Worm (Caenorhabditis elegans) whole organism, young adult: ENCODE measurements around the gene Y110A2AR.1.

ENCODE experiments used
- C17E4.6 ChIP-seq: fragments of 200-800 bp; sonication (Bioruptor generic); IDR thresholded peaks from 2 replicates; pipeline ENCODE4 v1.3.6; 2022; ENCODE audit warnings: missing genetic modification reagents, missing genetic modification characterization, missing compliant biosample characterization
- D2030.7 ChIP-seq: fragments of 200-800 bp; sonication (Bioruptor generic); IDR thresholded peaks from 2 replicates; pipeline ENCODE4 v1.3.6; 2022; ENCODE audit warnings: missing genetic modification reagents, missing genetic modification characterization, missing compliant biosample characterization
- F49E8.2 ChIP-seq: sonication (generic microtip); optimal IDR thresholded peaks from 3 replicates; lab custom pipeline; 2017; ENCODE audit warnings: missing genetic modification characterization, mild to moderate bottlenecking, missing compliant biosample characterization, antibody characterized with exemption, moderate library complexity; ENCODE audit not compliant: insufficient read depth
- F57C9.4 ChIP-seq: sonication (generic microtip); optimal IDR thresholded peaks from 2 replicates; lab custom pipeline; 2017; ENCODE audit warnings: mild to moderate bottlenecking, missing genetic modification characterization, missing compliant biosample characterization
- K12H6.12 ChIP-seq: fragments of 200-800 bp; sonication (Bioruptor generic); optimal IDR thresholded peaks from 2 replicates; lab custom pipeline; 2018; ENCODE audit warnings: mild to moderate bottlenecking, missing genetic modification characterization, missing compliant biosample characterization
- Y79H2A.3 ChIP-seq: fragments of 200-800 bp; sonication (Bioruptor generic); conservative IDR thresholded peaks from 2 replicates; pipeline ENCODE4 v1.3.6; 2022; ENCODE audit warnings: missing genetic modification reagents, missing genetic modification characterization, missing compliant biosample characterization
- Y95B8A.8 ChIP-seq: fragments of 200-800 bp; sonication (Bioruptor generic); IDR thresholded peaks from 2 replicates; pipeline ENCODE4 v1.3.6; 2022; ENCODE audit warnings: missing genetic modification reagents, missing genetic modification characterization, missing compliant biosample characterization
- ama-1 ChIP-seq, 3 experiments: fragments of 150-350 bp in 1 of 3; sonication (generic microtip) in 2 of 3; optimal IDR thresholded peaks; 2 replicates each; lab custom pipeline; 2014 to 2018; ENCODE audit warnings: missing biosample characterization in 2 of 3, missing genetic modification characterization in 2 of 3, missing genetic modification reagents in 2 of 3
- aptf-2 ChIP-seq: fragments of 200-800 bp; sonication (Bioruptor generic); conservative IDR thresholded peaks from 2 replicates; pipeline ENCODE4 v1.3.6; 2022; ENCODE audit warnings: missing genetic modification reagents, missing genetic modification characterization, missing compliant biosample characterization
- aptf-3 ChIP-seq: fragments of 200-800 bp; sonication (Bioruptor generic); IDR thresholded peaks from 2 replicates; pipeline ENCODE4 v1.3.6; 2022; ENCODE audit warnings: missing genetic modification characterization, missing compliant biosample characterization
- atf-7 ChIP-seq: sonication (generic microtip); optimal IDR thresholded peaks from 2 replicates; lab custom pipeline; 2017; ENCODE audit warnings: mild to moderate bottlenecking, missing genetic modification characterization, missing compliant biosample characterization
- attf-3 ChIP-seq: fragments of 200-800 bp; sonication (Bioruptor generic); conservative IDR thresholded peaks from 2 replicates; pipeline ENCODE4 v1.3.6; 2022; ENCODE audit warnings: missing genetic modification reagents, missing genetic modification characterization, missing compliant biosample characterization
- attf-6 ChIP-seq: fragments of 200-800 bp; sonication (Bioruptor generic); IDR thresholded peaks from 2 replicates; pipeline ENCODE4 v1.3.6; 2022; ENCODE audit warnings: missing genetic modification reagents, missing genetic modification characterization, missing compliant biosample characterization
- ccch-3 ChIP-seq: fragments of 200-800 bp; sonication (Bioruptor generic); optimal IDR thresholded peaks from 2 replicates; lab custom pipeline; 2018; ENCODE audit warnings: mild to moderate bottlenecking, missing genetic modification characterization, missing compliant biosample characterization
- ceh-40 ChIP-seq: fragments of 200-800 bp; sonication (Bioruptor generic); IDR thresholded peaks from 2 replicates; pipeline ENCODE4 v1.3.6; 2022; ENCODE audit warnings: missing genetic modification characterization, missing compliant biosample characterization
- dox-1 ChIP-seq: fragments of 200-800 bp; sonication (Bioruptor generic); IDR thresholded peaks from 2 replicates; pipeline ENCODE4 v1.3.6; 2022; ENCODE audit warnings: missing genetic modification reagents, missing genetic modification characterization, missing compliant biosample characterization
- efl-1 ChIP-seq: fragments of 150-350 bp; optimal IDR thresholded peaks from 2 replicates; lab custom pipeline; 2014; ENCODE audit warnings: missing biosample characterization, missing genetic modification reagents, missing genetic modification characterization
- egrh-3 ChIP-seq: fragments of 200-800 bp; sonication (Bioruptor generic); IDR thresholded peaks from 2 replicates; pipeline ENCODE4 v1.3.6; 2022; ENCODE audit warnings: missing genetic modification reagents, missing genetic modification characterization, missing compliant biosample characterization
- ets-4 ChIP-seq: fragments of 200-800 bp; sonication (Bioruptor generic); optimal IDR thresholded peaks from 2 replicates; lab custom pipeline; 2018; ENCODE audit warnings: mild to moderate bottlenecking, missing genetic modification characterization, missing compliant biosample characterization
- hlh-26 ChIP-seq: fragments of 200-800 bp; sonication (Bioruptor generic); conservative IDR thresholded peaks from 2 replicates; pipeline ENCODE4 v1.3.6; 2022; ENCODE audit warnings: missing genetic modification reagents, missing genetic modification characterization, missing compliant biosample characterization
- hmg-1.2 ChIP-seq: fragments of 200-800 bp; sonication (Bioruptor generic); IDR thresholded peaks from 2 replicates; pipeline ENCODE4 v1.3.6; 2022; ENCODE audit warnings: missing genetic modification reagents, missing genetic modification characterization, missing compliant biosample characterization
- hmg-20 ChIP-seq: fragments of 200-800 bp; sonication (Bioruptor generic); IDR thresholded peaks from 2 replicates; pipeline ENCODE4 v1.3.6; 2022; ENCODE audit warnings: missing genetic modification reagents, missing genetic modification characterization, missing compliant biosample characterization
- hrde-1 ChIP-seq: sonication (generic microtip); optimal IDR thresholded peaks from 2 replicates; lab custom pipeline; 2016; ENCODE audit warnings: missing genetic modification characterization, mild to moderate bottlenecking, missing compliant biosample characterization, moderate library complexity, missing genotype, missing genetic modification reagents, borderline replicate concordance
- lag-1 ChIP-seq: fragments of 200-800 bp; sonication (Bioruptor generic); IDR thresholded peaks from 2 replicates; pipeline ENCODE4 v1.3.6; 2022; ENCODE audit warnings: missing genetic modification reagents, missing genetic modification characterization, missing compliant biosample characterization
- let-607 ChIP-seq, 2 experiments: fragments of 200-800 bp in 1 of 2; sonication (Bioruptor generic) in 1 of 2; sonication (generic microtip) in 1 of 2; optimal IDR thresholded peaks; 2 replicates each; lab custom pipeline; 2016 to 2018; ENCODE audit warnings: mild to moderate bottlenecking in 2 of 2, missing compliant biosample characterization in 2 of 2, missing genetic modification characterization in 2 of 2, moderate library complexity in 2 of 2, missing genotype in 1 of 2
- lin-26 ChIP-seq: fragments of 200-800 bp; sonication (Bioruptor generic); IDR thresholded peaks from 2 replicates; pipeline ENCODE4 v1.3.6; 2022; ENCODE audit warnings: missing genetic modification reagents, missing genetic modification characterization, missing compliant biosample characterization
- lin-40 ChIP-seq: sonication (generic microtip); optimal IDR thresholded peaks from 2 replicates; lab custom pipeline; 2016; ENCODE audit warnings: missing genetic modification characterization, mild to moderate bottlenecking, missing compliant biosample characterization, missing genotype, missing genetic modification reagents
- lin-54 ChIP-seq: fragments of 200-800 bp; sonication (Bioruptor generic); optimal IDR thresholded peaks from 2 replicates; lab custom pipeline; 2018; ENCODE audit warnings: mild to moderate bottlenecking, missing genetic modification characterization, missing compliant biosample characterization
- lir-1 ChIP-seq: fragments of 200-800 bp; sonication (Bioruptor generic); conservative IDR thresholded peaks from 2 replicates; pipeline ENCODE4 v1.3.6; 2022; ENCODE audit warnings: missing genetic modification reagents, missing genetic modification characterization, missing compliant biosample characterization
- madf-10 ChIP-seq: sonication (generic microtip); optimal IDR thresholded peaks from 2 replicates; lab custom pipeline; 2016; ENCODE audit warnings: mild to moderate bottlenecking, missing genetic modification characterization, missing compliant biosample characterization
- madf-6 ChIP-seq: fragments of 200-800 bp; sonication (Bioruptor generic); IDR thresholded peaks from 2 replicates; pipeline ENCODE4 v1.3.6; 2022; ENCODE audit warnings: missing genetic modification reagents, missing genetic modification characterization, missing compliant biosample characterization
- mcd-1 ChIP-seq: fragments of 200-800 bp; sonication (Bioruptor generic); IDR thresholded peaks from 2 replicates; pipeline ENCODE4 v1.3.6; 2022; ENCODE audit warnings: missing genetic modification reagents, missing genetic modification characterization, missing compliant biosample characterization
- mes-4 ChIP-seq: sonication (generic microtip); optimal IDR thresholded peaks from 2 replicates; lab custom pipeline; 2016; ENCODE audit warnings: missing genotype, missing genetic modification characterization, missing compliant biosample characterization
- mxl-1 ChIP-seq: sonication (generic microtip); optimal IDR thresholded peaks from 2 replicates; lab custom pipeline; 2016; ENCODE audit warnings: missing genetic modification characterization, missing compliant biosample characterization
- nhr-27 ChIP-seq: fragments of 200-800 bp; sonication (Bioruptor generic); optimal IDR thresholded peaks from 2 replicates; lab custom pipeline; 2018; ENCODE audit warnings: mild to moderate bottlenecking, missing genetic modification characterization, moderate library complexity, missing compliant biosample characterization
- pha-4 ChIP-seq: fragments of 150-350 bp; sonication (generic microtip); optimal IDR thresholded peaks from 2 replicates; lab custom pipeline; 2014; ENCODE audit warnings: missing biosample characterization, missing genetic modification reagents, missing genetic modification characterization
- snpc-1.1 ChIP-seq: sonication (generic microtip); optimal IDR thresholded peaks from 2 replicates; lab custom pipeline; 2017; ENCODE audit warnings: missing genetic modification characterization, mild to moderate bottlenecking, missing compliant biosample characterization, antibody characterized with exemption, moderate library complexity, missing genotype, missing genetic modification reagents; ENCODE audit not compliant: insufficient read depth
- tbx-9 ChIP-seq: sonication (generic microtip); optimal IDR thresholded peaks from 2 replicates; lab custom pipeline; 2016; ENCODE audit warnings: borderline replicate concordance, missing genetic modification characterization, inconsistent platforms, missing compliant biosample characterization
- zfh-2 ChIP-seq: fragments of 200-800 bp; sonication (Bioruptor generic); conservative IDR thresholded peaks from 2 replicates; pipeline ENCODE4 v1.3.6; 2022; ENCODE audit warnings: missing genetic modification reagents, missing genetic modification characterization, missing compliant biosample characterization
- zim-3 ChIP-seq: sonication (generic microtip); optimal IDR thresholded peaks from 2 replicates; lab custom pipeline; 2017; ENCODE audit warnings: mild to moderate bottlenecking, missing genetic modification characterization, moderate library complexity, missing compliant biosample characterization

The Y110A2AR.1 gene

DNA sequence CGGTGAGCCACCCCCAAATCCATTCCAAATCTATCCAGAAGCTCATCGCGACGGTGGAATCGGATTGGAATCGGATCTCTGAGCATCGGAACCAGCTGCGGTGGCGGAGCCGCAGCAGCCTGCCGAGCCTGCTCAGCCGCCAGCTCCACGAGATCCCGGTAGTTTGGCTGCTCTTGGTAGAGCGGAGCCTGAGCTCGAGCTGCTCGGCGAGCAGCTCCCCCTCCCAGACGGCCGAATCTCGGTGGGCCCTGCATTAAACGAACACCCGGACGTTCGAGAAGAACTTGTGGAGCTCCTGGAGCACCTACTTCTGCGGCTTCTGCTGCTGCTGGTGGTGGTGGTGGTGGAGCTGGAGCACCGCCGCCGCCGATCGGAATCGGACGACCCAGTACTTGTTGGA is 15.8 kb upstream of the Y110A2AR.1 start:
- TF ChIP-seq egrh-3 (peak; percentile 97), madf-10 (tag; lab: Kevin White, UChicago) (no peak), zfh-2 (peak; percentile 78; the same call in 1 of the 2 replicates), D2030.7 (no peak), nhr-27 (tag; lab: Kevin White, UChicago) (no peak)

DNA sequence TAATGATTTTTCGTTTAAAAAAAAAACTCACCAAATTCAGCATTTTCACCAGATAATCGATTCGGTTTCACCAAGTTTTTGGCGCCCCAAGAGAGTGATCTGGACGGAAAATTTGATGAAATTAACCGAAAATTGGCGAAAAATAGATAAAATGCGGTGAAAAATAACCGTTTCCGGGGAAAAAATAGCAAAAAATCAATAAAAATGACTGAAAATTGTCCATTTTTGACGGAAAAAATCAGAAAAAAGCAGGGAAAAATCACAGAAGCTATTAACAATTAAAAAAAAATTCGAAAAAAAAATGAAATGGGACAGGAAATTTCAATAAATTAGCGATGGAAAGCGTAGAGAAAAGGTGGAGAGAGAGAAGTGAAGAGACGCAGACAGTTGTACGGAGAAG is 6.0 kb upstream of the Y110A2AR.1 start, which contains the start of gene ubc-15:
ubc-15 (minus strand) TSS at position 101 of the 400 bp plus-strand sequence.
- TF ChIP-seq zim-3, result no peak
- peak; percentile 37 for TF ChIP-seq atf-7 (tag; lab: Kevin White, UChicago)
- TF ChIP-seq hmg-1.2 (GFP tag; lab: Robert Waterston, UW), result peak; percentile 15; the same call in 1 of the 2 replicates

DNA sequence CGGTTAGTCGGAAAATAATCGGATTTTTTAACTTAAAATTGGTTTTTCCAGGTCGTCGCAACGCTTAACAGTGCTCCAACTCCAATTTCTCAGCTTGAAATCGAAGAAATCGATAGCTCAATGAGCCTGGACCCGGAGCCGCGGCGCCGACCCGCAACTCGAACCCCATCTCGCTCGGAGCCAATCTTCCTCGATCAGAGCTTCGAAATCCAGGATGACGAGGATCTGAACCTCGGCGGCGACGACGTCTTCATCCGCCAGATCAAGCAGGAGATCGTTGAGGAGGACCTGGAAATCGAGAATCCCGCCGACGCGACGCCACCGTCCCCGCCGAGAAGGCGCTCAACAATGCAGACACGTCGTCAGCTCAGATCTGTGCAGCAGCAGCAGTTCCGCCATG is 724 bp downstream of the Y110A2AR.1 start:
- peak; percentile 69 for TF ChIP-seq zfh-2
- peak; percentile 77; the same call in 1 of the 2 replicates for TF ChIP-seq egrh-3
- TF ChIP-seq attf-6 (GFP tag; lab: Robert Waterston, UW), result no peak
- no peak for TF ChIP-seq snpc-1.1 (tag; lab: Kevin White, UChicago)
- no peak for TF ChIP-seq aptf-3 (GFP tag; lab: Robert Waterston, UW)
- peak; percentile 5; the same call in 1 of the 2 replicates for TF ChIP-seq mcd-1 (GFP tag; lab: Robert Waterston, UW)
- no peak for TF ChIP-seq F49E8.2 (tag; lab: Kevin White, UChicago)
- TF ChIP-seq Y95B8A.8 (GFP tag; lab: Robert Waterston, UW), result no peak
- no peak for TF ChIP-seq ets-4 (GFP tag; lab: Kevin White, UChicago)

DNA sequence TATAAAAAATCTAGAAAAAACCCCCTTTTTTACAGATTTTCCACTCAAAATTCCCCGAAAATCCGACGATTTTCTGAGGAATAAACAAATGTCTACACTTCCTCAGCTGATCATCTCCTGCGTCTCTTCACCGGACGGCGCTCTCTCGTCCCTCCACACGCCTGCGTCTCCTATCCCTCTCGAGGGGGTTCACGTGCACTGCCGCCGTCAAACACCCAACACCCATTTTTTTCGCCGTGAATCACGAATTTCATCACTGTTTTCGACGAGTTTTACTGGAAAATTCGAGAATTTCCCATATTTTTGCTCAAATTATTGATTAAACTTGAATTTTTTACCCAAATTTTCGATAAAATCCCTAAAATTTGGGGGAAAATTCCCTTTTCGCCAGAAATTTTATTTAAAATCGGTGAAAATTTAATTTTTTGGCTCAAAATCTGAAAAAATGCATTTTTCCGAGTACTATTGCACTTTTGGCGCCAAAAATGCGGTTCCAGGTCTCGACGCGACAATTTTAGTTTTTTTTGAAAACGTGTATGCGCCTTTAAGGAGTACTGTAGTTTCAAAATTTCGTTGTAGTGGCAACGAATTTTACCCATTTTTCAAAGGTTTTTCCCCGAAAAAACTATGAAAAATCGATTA is 1.4 kb downstream of the Y110A2AR.1 start:
- TF ChIP-seq efl-1 (GFP tag; lab: Kevin White, UChicago), result peak; percentile 81
- TF ChIP-seq pha-4 (tag; lab: Kevin White, UChicago), result no peak
- TF ChIP-seq tbx-9, result no peak
- peak; percentile 21 for TF ChIP-seq mes-4
- peak; percentile 33 for TF ChIP-seq lin-54 (GFP tag; lab: Kevin White, UChicago)
- no peak for TF ChIP-seq let-607 (tag; optimal IDR thresholded peaks at IDR 0.05; lab: Kevin White, UChicago)
- peak; percentile 73 for TF ChIP-seq hrde-1 (tag; lab: Kevin White, UChicago)
- TF ChIP-seq aptf-2 (GFP tag; lab: Robert Waterston, UW), result no peak
- no peak for TF ChIP-seq hmg-20 (GFP tag; lab: Robert Waterston, UW)
- no peak for TF ChIP-seq nhr-27 (tag; lab: Kevin White, UChicago)
- 0 out of 2 replicates have a peak, but pooled peaks have one; percentile 67 for TF ChIP-seq lin-26 (GFP tag; lab: Robert Waterston, UW)
- TF ChIP-seq hlh-26 (GFP tag; lab: Robert Waterston, UW), result 0 out of 2 replicates have a peak, but pooled peaks have one; percentile 56
- no peak for TF ChIP-seq ets-4 (GFP tag; lab: Kevin White, UChicago)
- TF ChIP-seq lin-40 (tag; lab: Kevin White, UChicago), result peak; percentile 40
- no peak for TF ChIP-seq egrh-3
- no peak for TF ChIP-seq C17E4.6 (GFP tag; lab: Robert Waterston, UW)
- 0 out of 2 replicates have a peak, but pooled peaks have one; percentile 29 for TF ChIP-seq Y79H2A.3
- TF ChIP-seq dox-1, result peak; percentile 71
- TF ChIP-seq K12H6.12, result no peak
- no peak for TF ChIP-seq ama-1 (optimal IDR thresholded peaks at IDR 0.05; lab: Kevin White, UChicago)
- TF ChIP-seq ama-1 (GFP tag; optimal IDR thresholded peaks at IDR 0.05; lab: Kevin White, UChicago), result no peak
- TF ChIP-seq ceh-40 (GFP tag; lab: Robert Waterston, UW), result no peak
- peak; percentile 48 for TF ChIP-seq mxl-1 (tag; lab: Kevin White, UChicago)
- TF ChIP-seq Y95B8A.8 (GFP tag; lab: Robert Waterston, UW), result peak; percentile 81
- TF ChIP-seq zim-3, result no peak
- TF ChIP-seq madf-6 (GFP tag; lab: Robert Waterston, UW), result peak; percentile 88
- no peak for TF ChIP-seq attf-3 (GFP tag; lab: Robert Waterston, UW)
- TF ChIP-seq lir-1 (GFP tag; lab: Robert Waterston, UW), result peak; percentile 7; the same call in 1 of the 2 replicates
- TF ChIP-seq F57C9.4 (tag; lab: Kevin White, UChicago), result no peak
- no peak for TF ChIP-seq ccch-3 (GFP tag; lab: Kevin White, UChicago)
- no peak for TF ChIP-seq lag-1
- no peak for TF ChIP-seq attf-6 (GFP tag; lab: Robert Waterston, UW)
